Worm (Caenorhabditis elegans) whole organism, young adult: ENCODE results near the gene cept-1.

Experiments
- Y53G8AR.9 ChIP-seq: fragments of 200-800 bp; sonication (Bioruptor generic); conservative IDR thresholded peaks from 2 replicates; pipeline ENCODE4 v1.3.6; 2022; ENCODE audit warnings: missing genetic modification reagents, missing genetic modification characterization, missing compliant biosample characterization
- ets-4 ChIP-seq: fragments of 200-800 bp; sonication (Bioruptor generic); optimal IDR thresholded peaks from 2 replicates; lab custom pipeline; 2018; ENCODE audit warnings: mild to moderate bottlenecking, missing genetic modification characterization, missing compliant biosample characterization
- snpc-4 ChIP-seq, 5 experiments: fragments of 150-350 bp in 1 of 5; sonication (generic microtip) in 4 of 5; optimal IDR thresholded peaks; 2 replicates each; lab custom pipeline; 2014 to 2018; ENCODE audit warnings: missing genetic modification characterization in 5 of 5, missing biosample characterization in 3 of 5, antibody characterized with exemption in 2 of 5, mild to moderate bottlenecking in 2 of 5, missing compliant biosample characterization in 2 of 5, missing genotype in 2 of 5, moderate library complexity in 2 of 5, missing genetic modification reagents in 1 of 5

ce11 chrX:12721429-12721828 lies 40.4 kb upstream of the cept-1 start:
- TF ChIP-seq ets-4 (GFP tag; lab: Kevin White, UChicago) (no peak), Y53G8AR.9 (GFP tag; lab: Robert Waterston, UW) (no peak), snpc-4 (GFP tag; optimal IDR thresholded peaks at IDR 0.05; lab: Kevin White, UChicago) (no peak), snpc-4 (tag; optimal IDR thresholded peaks at IDR 0.05; lab: Kevin White, UChicago) (no peak)
